Worm (Caenorhabditis elegans) whole organism, midembryonic: ENCODE results near the gene cpg-7.

Source experiments
- T22C8.4 ChIP-seq: fragments of 200-800 bp; sonication (Bioruptor generic); IDR thresholded peaks from 2 replicates; pipeline ENCODE4 v1.3.6; 2022; ENCODE audit warnings: missing genetic modification characterization, missing compliant biosample characterization
- cog-1 ChIP-seq: sonication (generic microtip); optimal IDR thresholded peaks from 2 replicates; lab custom pipeline; 2016; ENCODE audit warnings: missing genetic modification characterization, missing compliant biosample characterization

DNA sequence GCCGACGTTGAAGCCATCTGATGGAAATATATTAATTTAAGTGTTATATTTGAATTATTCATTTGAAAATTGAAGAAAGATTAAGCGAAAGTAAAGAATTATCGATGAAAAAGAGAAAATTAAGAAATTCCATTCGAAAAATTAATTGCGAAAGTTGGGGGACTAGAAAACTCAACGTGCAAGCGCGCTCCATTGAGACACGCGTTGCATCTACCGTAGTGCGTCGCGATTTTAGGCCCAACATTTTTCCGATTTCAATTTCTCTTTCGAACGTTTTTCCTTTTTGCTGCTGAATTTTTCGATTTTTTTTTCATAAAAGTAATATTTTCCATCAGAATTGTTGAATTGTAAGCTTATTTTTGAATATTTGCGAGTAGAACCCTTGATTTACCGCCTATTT, 45.3 kb upstream of the cpg-7 start, which contains the start of gene Y48B6A.1:
- TF ChIP-seq T22C8.4 (GFP tag; lab: Robert Waterston, UW) (0 out of 2 replicates have a peak, but pooled peaks have one; percentile 11), cog-1 (tag; lab: Kevin White, UChicago) (peak; percentile 74)
